Worm (Caenorhabditis elegans): ENCODE measurements around the gene Y55B1BR.8.

Gene Y55B1BR.8

DNA sequence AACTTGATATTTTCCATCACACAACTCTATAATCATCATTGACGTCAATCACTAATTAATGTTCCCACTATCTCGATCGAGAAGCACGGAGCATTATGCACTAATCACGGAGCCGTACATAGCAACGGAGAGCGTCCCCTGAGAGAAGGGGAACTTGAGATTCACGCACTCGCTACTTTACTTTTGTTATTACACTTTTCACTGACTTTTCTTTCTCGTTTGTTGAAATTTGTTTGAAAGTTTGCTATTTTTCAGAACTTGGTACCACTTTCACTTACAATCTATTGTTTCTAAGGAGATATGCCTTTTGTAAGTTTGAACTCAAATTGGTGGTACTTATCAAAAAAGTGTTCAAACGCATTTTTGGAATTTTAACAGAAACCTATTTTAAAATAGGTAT lies at the start of gene Y55B1BR.8:
Y55B1BR.8 (plus strand) TSS at position 301 of the 400 bp plus-strand sequence.
- TF ChIP-seq med-1 (GFP tag; optimal IDR thresholded peaks at IDR 0.05; ENCODE audit: insufficient read depth): no peak
- TF ChIP-seq T22C8.4 (GFP tag; IDR thresholded peaks at IDR 0.05): no peak
- no peak for TF ChIP-seq flt-1 (GFP tag; IDR thresholded peaks at IDR 0.05)
- no peak for TF ChIP-seq ref-1 (GFP tag; conservative IDR thresholded peaks at IDR 0.05)
- no peak for TF ChIP-seq ztf-23 (GFP tag; IDR thresholded peaks at IDR 0.05)
- TF ChIP-seq cog-1 (tag; optimal IDR thresholded peaks at IDR 0.05): no peak

DNA sequence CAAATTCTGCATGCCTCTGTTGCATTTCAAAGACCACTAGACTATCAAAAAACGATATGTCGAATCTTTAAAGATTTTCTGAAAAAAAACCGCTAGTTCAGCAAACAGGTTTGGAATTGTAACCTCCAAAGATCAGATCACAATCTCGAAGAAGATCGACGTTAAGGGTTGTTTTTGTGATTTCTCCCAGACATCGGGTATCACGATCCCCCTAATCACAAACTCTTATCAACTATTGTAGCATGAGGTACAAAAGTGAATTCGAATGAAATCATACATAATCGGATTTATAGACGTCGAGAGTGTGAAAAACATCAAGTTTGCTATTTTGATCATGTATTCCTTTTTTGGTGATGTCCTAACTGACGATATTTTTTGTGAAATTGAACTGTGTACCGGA lies 43.3 kb upstream of the Y55B1BR.8 start:
- TF ChIP-seq ztf-23 (GFP tag; IDR thresholded peaks at IDR 0.05): no peak
- TF ChIP-seq tab-1 (GFP tag; IDR thresholded peaks at IDR 0.05): no peak

DNA sequence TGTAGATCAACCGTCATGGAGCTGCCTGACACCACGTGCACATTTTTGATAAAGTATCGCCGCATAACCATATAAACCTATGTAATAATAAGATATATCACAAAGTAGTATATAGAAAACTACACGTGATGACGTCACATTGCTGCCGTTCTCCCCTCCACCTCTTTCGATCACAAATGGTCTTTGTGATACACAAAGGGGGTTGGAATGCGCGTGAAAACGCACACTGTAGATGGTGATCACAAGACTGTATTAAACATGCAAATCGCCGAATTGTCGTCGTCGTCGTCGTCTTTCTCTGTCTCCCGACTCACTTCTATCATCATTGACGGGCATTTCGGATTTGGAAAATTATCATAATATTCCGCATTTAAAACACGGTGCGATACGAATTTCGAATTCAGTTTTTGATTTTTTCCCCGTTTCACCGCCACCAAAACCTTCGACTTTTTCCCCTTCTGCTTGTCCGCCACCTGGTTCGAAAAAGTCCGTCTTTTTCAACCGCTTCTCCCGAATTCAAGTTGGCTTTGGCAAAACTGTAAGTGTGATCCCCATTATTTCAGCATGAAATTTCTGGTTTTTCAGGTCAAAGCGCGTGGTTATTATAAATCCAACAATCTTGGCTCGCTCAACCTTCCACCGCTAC lies 41.9 kb upstream of the Y55B1BR.8 start, which contains the start of the genes Y55B1BL.1 and Y55B1BL.2:
Y55B1BL.1 (plus strand) TSS at position 217 of the 646 bp plus-strand sequence.
Y55B1BL.2 (plus strand) TSS at position 596 of the 646 bp plus-strand sequence.
- TF ChIP-seq ref-1 (GFP tag; conservative IDR thresholded peaks at IDR 0.05) (no peak), tab-1 (GFP tag; IDR thresholded peaks at IDR 0.05) (no peak), flt-1 (GFP tag; IDR thresholded peaks at IDR 0.05) (no peak), T22C8.4 (GFP tag; IDR thresholded peaks at IDR 0.05) (no peak), ztf-23 (GFP tag; IDR thresholded peaks at IDR 0.05) (no peak), klf-2 (GFP tag; conservative IDR thresholded peaks at IDR 0.05) (no peak), med-1 (GFP tag; optimal IDR thresholded peaks at IDR 0.05; ENCODE audit: insufficient read depth) (no peak), cog-1 (tag; optimal IDR thresholded peaks at IDR 0.05) (no peak), ztf-29 (GFP tag; IDR thresholded peaks at IDR 0.05) (no peak)

DNA sequence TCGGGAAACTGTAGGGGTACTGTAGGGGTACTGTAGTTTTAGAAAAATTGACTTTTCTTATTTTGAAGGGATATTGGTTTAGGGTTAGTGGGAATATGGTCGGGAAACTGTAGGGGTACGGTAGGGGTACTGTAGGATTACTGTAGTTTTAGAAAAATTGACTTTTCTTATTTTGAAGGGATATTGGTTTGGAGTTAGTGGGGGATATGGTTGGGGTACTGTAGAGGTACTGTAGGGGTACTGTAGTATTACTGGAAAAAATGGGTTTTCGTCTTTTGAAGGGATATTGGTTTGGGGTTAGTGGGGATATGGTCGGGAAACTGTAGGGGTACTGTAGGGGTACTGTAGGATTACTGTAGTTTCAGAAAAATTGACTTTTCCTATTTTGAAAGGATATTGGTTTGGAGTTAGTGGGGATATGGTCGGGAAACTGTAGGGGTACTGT lies 28.8 kb upstream of the Y55B1BR.8 start:
- TF ChIP-seq ref-1 (GFP tag; conservative IDR thresholded peaks at IDR 0.05) (peak; percentile 77), tab-1 (GFP tag; IDR thresholded peaks at IDR 0.05) (peak; percentile 73; the same call in 1 of the 2 replicates), ztf-23 (GFP tag; IDR thresholded peaks at IDR 0.05) (peak; percentile 90), klf-2 (GFP tag; conservative IDR thresholded peaks at IDR 0.05) (peak; percentile 93), ztf-29 (GFP tag; IDR thresholded peaks at IDR 0.05) (peak; percentile 55; the same call in 1 of the 2 replicates), T22C8.4 (GFP tag; IDR thresholded peaks at IDR 0.05) (peak; percentile 54), flt-1 (GFP tag; IDR thresholded peaks at IDR 0.05) (peak; percentile 9; the same call in 1 of the 2 replicates)

DNA sequence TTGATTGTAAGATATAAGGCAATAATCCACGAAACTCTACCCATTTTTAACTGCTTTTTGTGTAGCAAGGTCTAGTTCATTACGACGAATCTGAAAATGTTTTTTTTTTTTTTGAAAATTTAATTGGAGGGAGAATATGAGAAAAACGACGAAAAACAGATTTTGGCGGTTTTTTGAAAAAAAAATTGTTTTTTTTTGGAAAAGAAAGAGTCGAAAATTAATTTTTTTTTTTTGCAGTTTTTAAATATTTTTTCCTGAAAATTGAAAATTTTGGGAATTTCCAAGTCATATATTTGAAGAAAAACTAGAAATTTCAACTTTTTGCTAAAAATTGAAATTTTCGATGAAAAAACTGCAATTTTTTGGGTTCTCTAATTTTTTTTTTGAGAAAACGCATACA lies 25.6 kb upstream of the Y55B1BR.8 start, which contains the start of gene stim-1:
stim-1 (minus strand) TSS at position 101 of the 400 bp plus-strand sequence.
- TF ChIP-seq ztf-23 (GFP tag; IDR thresholded peaks at IDR 0.05): no peak
- TF ChIP-seq tab-1 (GFP tag; IDR thresholded peaks at IDR 0.05): no peak
- TF ChIP-seq ref-1 (GFP tag; conservative IDR thresholded peaks at IDR 0.05): no peak
- no peak for TF ChIP-seq cog-1 (tag; optimal IDR thresholded peaks at IDR 0.05)
- no peak for TF ChIP-seq ztf-29 (GFP tag; IDR thresholded peaks at IDR 0.05)
- no peak for TF ChIP-seq klf-2 (GFP tag; conservative IDR thresholded peaks at IDR 0.05)
- TF ChIP-seq med-1 (GFP tag; optimal IDR thresholded peaks at IDR 0.05; ENCODE audit: insufficient read depth): no peak
- TF ChIP-seq flt-1 (GFP tag; IDR thresholded peaks at IDR 0.05): no peak
- TF ChIP-seq T22C8.4 (GFP tag; IDR thresholded peaks at IDR 0.05): no peak

DNA sequence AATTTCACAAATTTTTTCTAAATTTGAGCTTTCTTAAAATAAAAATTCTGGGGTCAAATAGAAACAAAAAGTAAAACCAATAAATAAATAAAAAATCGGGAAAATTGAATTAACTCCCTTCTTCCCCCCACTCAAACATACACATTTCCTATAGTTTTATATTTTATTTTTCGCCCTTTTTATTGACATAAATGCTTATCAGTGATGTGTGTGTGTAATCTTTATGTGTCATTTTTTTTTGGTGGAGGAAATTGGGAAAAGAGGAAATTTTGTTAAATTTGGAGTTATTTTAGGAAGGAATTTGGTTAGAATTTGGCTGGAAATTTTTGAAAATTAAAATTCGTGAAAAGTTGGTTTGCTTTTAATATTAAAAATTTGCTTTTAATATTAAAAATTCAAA lies 21.6 kb upstream of the Y55B1BR.8 start:
- TF ChIP-seq ztf-23 (GFP tag; IDR thresholded peaks at IDR 0.05): no peak
- no peak for TF ChIP-seq ref-1 (GFP tag; conservative IDR thresholded peaks at IDR 0.05)
- TF ChIP-seq cog-1 (tag; optimal IDR thresholded peaks at IDR 0.05): no peak
- TF ChIP-seq tab-1 (GFP tag; IDR thresholded peaks at IDR 0.05): no peak
- TF ChIP-seq flt-1 (GFP tag; IDR thresholded peaks at IDR 0.05): no peak
- no peak for TF ChIP-seq med-1 (GFP tag; optimal IDR thresholded peaks at IDR 0.05; ENCODE audit: insufficient read depth)
- no peak for TF ChIP-seq klf-2 (GFP tag; conservative IDR thresholded peaks at IDR 0.05)
- no peak for TF ChIP-seq T22C8.4 (GFP tag; IDR thresholded peaks at IDR 0.05)
- TF ChIP-seq ztf-29 (GFP tag; IDR thresholded peaks at IDR 0.05): no peak

DNA sequence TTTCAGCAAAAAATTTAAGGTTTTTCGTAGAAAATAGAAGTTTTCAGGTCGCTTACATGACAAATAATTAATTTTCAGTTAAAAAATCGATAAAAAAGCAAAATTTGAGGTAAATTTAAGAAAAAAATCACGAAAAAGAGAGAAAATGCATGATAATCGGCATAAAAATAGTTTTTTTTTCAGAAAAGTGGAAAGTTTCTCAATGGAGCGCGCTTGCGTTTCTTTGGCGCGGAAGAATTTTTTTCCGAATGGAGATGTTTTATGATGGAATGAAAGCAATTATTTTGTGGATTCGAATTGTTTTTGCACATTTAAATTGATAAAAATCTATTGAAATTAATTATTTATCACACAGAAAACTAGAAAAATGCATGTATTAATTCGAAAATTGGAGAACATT lies 20.3 kb upstream of the Y55B1BR.8 start:
- TF ChIP-seq klf-2 (GFP tag; conservative IDR thresholded peaks at IDR 0.05) (no peak), ztf-23 (GFP tag; IDR thresholded peaks at IDR 0.05) (no peak), T22C8.4 (GFP tag; IDR thresholded peaks at IDR 0.05) (no peak), ztf-29 (GFP tag; IDR thresholded peaks at IDR 0.05) (no peak), med-1 (GFP tag; optimal IDR thresholded peaks at IDR 0.05; ENCODE audit: insufficient read depth) (no peak), ref-1 (GFP tag; conservative IDR thresholded peaks at IDR 0.05) (no peak), tab-1 (GFP tag; IDR thresholded peaks at IDR 0.05) (no peak), flt-1 (GFP tag; IDR thresholded peaks at IDR 0.05) (no peak), cog-1 (tag; optimal IDR thresholded peaks at IDR 0.05) (no peak)

DNA sequence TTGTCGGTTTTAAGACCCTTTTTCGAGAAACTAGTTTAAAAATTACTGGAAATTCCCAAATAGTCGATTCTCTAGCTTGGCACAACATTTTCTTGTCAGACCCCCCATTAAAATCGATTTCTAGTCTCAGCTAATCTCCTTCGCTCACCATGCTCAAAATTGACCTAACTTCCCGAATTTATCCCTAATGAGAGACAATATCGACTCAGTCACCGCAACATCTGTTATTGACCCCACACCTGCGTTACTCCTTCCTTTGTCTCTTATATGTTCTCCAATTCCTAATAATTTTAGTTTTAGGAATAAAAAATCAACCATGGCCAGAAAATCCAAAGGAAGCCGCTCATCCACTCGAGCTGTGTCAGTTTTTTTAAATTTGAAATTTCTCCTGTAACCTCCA lies 15.2 kb upstream of the Y55B1BR.8 start, which contains the start of gene cec-8:
cec-8 (plus strand) TSS at position 301 of the 400 bp plus-strand sequence.
- TF ChIP-seq flt-1 (GFP tag; IDR thresholded peaks at IDR 0.05) (no peak), tab-1 (GFP tag; IDR thresholded peaks at IDR 0.05) (no peak), klf-2 (GFP tag; conservative IDR thresholded peaks at IDR 0.05) (no peak), ref-1 (GFP tag; conservative IDR thresholded peaks at IDR 0.05) (no peak), ztf-23 (GFP tag; IDR thresholded peaks at IDR 0.05) (no peak), ztf-29 (GFP tag; IDR thresholded peaks at IDR 0.05) (no peak), med-1 (GFP tag; optimal IDR thresholded peaks at IDR 0.05; ENCODE audit: insufficient read depth) (no peak), cog-1 (tag; optimal IDR thresholded peaks at IDR 0.05) (no peak), T22C8.4 (GFP tag; IDR thresholded peaks at IDR 0.05) (no peak)

DNA sequence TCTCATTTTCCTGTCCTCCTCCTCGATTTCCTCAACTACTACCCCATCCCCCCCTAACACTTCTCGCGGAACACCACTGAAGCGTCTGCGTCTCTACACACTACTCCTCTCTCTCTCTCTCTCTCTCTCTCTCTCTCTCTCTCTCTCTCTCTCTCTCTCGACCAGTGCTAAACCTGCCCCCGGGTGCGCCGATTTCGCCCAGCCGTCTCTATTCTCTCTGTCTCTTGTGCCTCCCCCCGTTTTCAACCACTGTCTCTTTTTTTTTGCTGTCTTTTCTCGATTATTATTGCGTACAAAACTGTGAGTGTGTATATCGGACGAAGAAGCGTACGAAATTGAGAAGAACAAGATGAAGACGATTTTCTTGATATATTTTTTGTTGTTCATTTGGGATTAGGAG lies 11.2 kb upstream of the Y55B1BR.8 start:
- no peak for TF ChIP-seq ref-1 (GFP tag; conservative IDR thresholded peaks at IDR 0.05)
- peak; percentile 69 for TF ChIP-seq cog-1 (tag; optimal IDR thresholded peaks at IDR 0.05)
- peak; percentile 81 for TF ChIP-seq flt-1 (GFP tag; IDR thresholded peaks at IDR 0.05)

DNA sequence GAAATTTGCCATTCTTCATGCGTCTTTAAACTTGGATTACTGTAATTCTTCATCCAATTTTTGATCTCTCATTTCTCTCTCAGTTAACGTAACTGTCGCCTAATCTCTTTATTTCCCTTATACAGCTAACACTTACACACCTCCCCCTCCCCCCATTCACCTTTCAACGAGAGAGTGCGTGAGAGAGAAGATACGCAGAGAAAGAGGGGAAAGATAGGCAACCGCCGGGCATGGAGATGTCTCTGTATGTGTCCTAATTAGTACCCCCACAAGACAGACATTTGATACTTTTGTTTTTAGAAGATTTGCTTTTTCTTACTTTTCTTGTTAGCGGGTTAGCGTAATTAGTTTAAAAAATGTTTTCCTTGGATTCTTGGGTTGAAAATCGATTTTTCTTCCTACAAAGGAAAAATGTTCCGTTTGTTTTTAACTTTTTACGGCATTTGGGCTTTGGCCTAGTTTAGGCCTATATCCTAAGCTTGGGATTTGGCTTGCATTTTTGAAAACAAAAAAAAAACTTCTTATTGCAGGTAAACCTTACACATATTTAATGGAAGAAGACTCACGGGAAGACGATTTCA lies 9.8 kb upstream of the Y55B1BR.8 start, which contains the start of gene affl-2:
affl-2 (plus strand) TSS at position 531 of the 581 bp plus-strand sequence.
- TF ChIP-seq flt-1 (GFP tag; IDR thresholded peaks at IDR 0.05): peak; percentile 55; the same call in 1 of the 2 replicates
- no peak for TF ChIP-seq med-1 (GFP tag; optimal IDR thresholded peaks at IDR 0.05; ENCODE audit: insufficient read depth)
